Worm (Caenorhabditis elegans) whole organism, L2 larva: ENCODE results near the gene oac-29.

Experiments
- C34F6.9 ChIP-seq: fragments of 150-350 bp; optimal IDR thresholded peaks from 2 replicates; lab custom pipeline; 2014; ENCODE audit warnings: missing biosample characterization, missing genetic modification characterization
- F13H6.1 ChIP-seq: sonication (generic microtip); optimal IDR thresholded peaks from 2 replicates; lab custom pipeline; 2016; ENCODE audit warnings: missing genetic modification characterization, missing compliant biosample characterization
- Y55F3AM.14 ChIP-seq: fragments of 200-800 bp; sonication (Bioruptor generic); optimal IDR thresholded peaks from 2 replicates; lab custom pipeline; 2018; ENCODE audit warnings: mild to moderate bottlenecking, missing genetic modification characterization, missing compliant biosample characterization
- ZK546.5 ChIP-seq: sonication (generic microtip); optimal IDR thresholded peaks from 2 replicates; lab custom pipeline; 2017; ENCODE audit warnings: missing biosample characterization, missing genetic modification characterization
- alr-1 ChIP-seq: fragments of 150-350 bp; optimal IDR thresholded peaks from 2 replicates; lab custom pipeline; 2014; ENCODE audit warnings: missing biosample characterization, missing genetic modification characterization
- aly-2 ChIP-seq: fragments of 150-350 bp; optimal IDR thresholded peaks from 2 replicates; lab custom pipeline; 2014; ENCODE audit warnings: missing biosample characterization, missing genetic modification characterization
- ama-1 ChIP-seq: fragments of 150-350 bp; optimal IDR thresholded peaks from 2 replicates; lab custom pipeline; 2018; ENCODE audit warnings: inconsistent platforms
- blmp-1 ChIP-seq: sonication (generic microtip); optimal IDR thresholded peaks from 2 replicates; lab custom pipeline; 2017; ENCODE audit warnings: missing genetic modification characterization, mild to moderate bottlenecking, missing compliant biosample characterization, antibody characterized with exemption, moderate library complexity; ENCODE audit not compliant: insufficient read depth
- ceh-16 ChIP-seq: fragments of 150-350 bp; optimal IDR thresholded peaks from 2 replicates; lab custom pipeline; 2014; ENCODE audit warnings: missing biosample characterization, missing genetic modification characterization
- ceh-82 ChIP-seq: fragments of 150-350 bp; optimal IDR thresholded peaks from 2 replicates; lab custom pipeline; 2014; ENCODE audit warnings: missing biosample characterization, missing genetic modification characterization
- crh-2 ChIP-seq: sonication (generic microtip); optimal IDR thresholded peaks from 2 replicates; lab custom pipeline; 2017; ENCODE audit warnings: missing biosample characterization, missing genetic modification characterization
- dmd-4 ChIP-seq: sonication (generic microtip); optimal IDR thresholded peaks from 2 replicates; lab custom pipeline; 2017; ENCODE audit warnings: missing biosample characterization, missing genetic modification characterization
- egl-27 ChIP-seq: sonication (generic microtip); optimal IDR thresholded peaks from 3 replicates; lab custom pipeline; 2017; ENCODE audit warnings: missing biosample characterization, missing genetic modification reagents, missing genetic modification characterization
- elt-1 ChIP-seq: fragments of 150-350 bp; optimal IDR thresholded peaks from 2 replicates; lab custom pipeline; 2014; ENCODE audit warnings: missing biosample characterization, missing genetic modification characterization
- elt-3 ChIP-seq: sonication (generic microtip); optimal IDR thresholded peaks from 2 replicates; lab custom pipeline; 2017; ENCODE audit warnings: missing biosample characterization, missing genetic modification characterization
- fos-1 ChIP-seq: fragments of 150-350 bp; optimal IDR thresholded peaks from 2 replicates; lab custom pipeline; 2014; ENCODE audit warnings: missing biosample characterization, missing genetic modification characterization
- gmeb-1 ChIP-seq: fragments of 150-350 bp; optimal IDR thresholded peaks from 2 replicates; lab custom pipeline; 2014; ENCODE audit warnings: missing biosample characterization, missing genetic modification characterization
- lin-11 ChIP-seq: fragments of 150-350 bp; sonication (generic microtip); optimal IDR thresholded peaks from 2 replicates; lab custom pipeline; 2014; ENCODE audit warnings: missing biosample characterization, missing genetic modification characterization, inconsistent platforms, mixed read lengths
- lin-13 ChIP-seq: fragments of 150-350 bp; optimal IDR thresholded peaks from 2 replicates; lab custom pipeline; 2014; ENCODE audit warnings: missing biosample characterization, missing genetic modification reagents, missing genetic modification characterization
- lin-39 ChIP-seq: fragments of 150-350 bp; optimal IDR thresholded peaks from 2 replicates; lab custom pipeline; 2014; ENCODE audit warnings: missing biosample characterization, missing genetic modification reagents, missing genetic modification characterization
- lsy-2 ChIP-seq, 2 experiments: fragments of 150-350 bp in 1 of 2; sonication (generic microtip) in 1 of 2; optimal IDR thresholded peaks; 2 replicates each; lab custom pipeline; 2014 to 2017; ENCODE audit warnings: missing biosample characterization in 2 of 2, missing genetic modification characterization in 2 of 2
- mab-5 ChIP-seq: fragments of 150-350 bp; optimal IDR thresholded peaks from 2 replicates; lab custom pipeline; 2014; ENCODE audit warnings: missing biosample characterization, missing genetic modification characterization
- mbf-1 ChIP-seq: sonication (generic microtip); optimal IDR thresholded peaks from 2 replicates; lab custom pipeline; 2017; ENCODE audit warnings: missing biosample characterization, missing genetic modification characterization
- mdl-1 ChIP-seq, 2 experiments: fragments of 150-350 bp in 1 of 2; sonication (generic microtip) in 1 of 2; optimal IDR thresholded peaks; 2 replicates each; lab custom pipeline; 2017; ENCODE audit warnings: missing biosample characterization in 2 of 2, missing genetic modification characterization in 2 of 2
- nhr-10 ChIP-seq: sonication (generic microtip); optimal IDR thresholded peaks from 2 replicates; lab custom pipeline; 2017; ENCODE audit warnings: missing biosample characterization, missing genetic modification characterization
- nhr-11 ChIP-seq: fragments of 150-350 bp; optimal IDR thresholded peaks from 2 replicates; lab custom pipeline; 2014; ENCODE audit warnings: missing biosample characterization, missing genetic modification characterization
- nhr-12 ChIP-seq: fragments of 150-350 bp; optimal IDR thresholded peaks from 2 replicates; lab custom pipeline; 2014; ENCODE audit warnings: missing biosample characterization, missing genetic modification characterization
- nhr-129 ChIP-seq: fragments of 150-350 bp; optimal IDR thresholded peaks from 2 replicates; lab custom pipeline; 2014; ENCODE audit warnings: missing biosample characterization, missing genetic modification characterization
- nhr-21 ChIP-seq: fragments of 150-350 bp; optimal IDR thresholded peaks from 2 replicates; lab custom pipeline; 2014; ENCODE audit warnings: missing biosample characterization, missing genetic modification characterization
- nhr-23 ChIP-seq: fragments of 150-350 bp; optimal IDR thresholded peaks from 2 replicates; lab custom pipeline; 2014; ENCODE audit warnings: missing biosample characterization, missing genetic modification reagents, missing genetic modification characterization
- nhr-237 ChIP-seq: fragments of 150-350 bp; optimal IDR thresholded peaks from 2 replicates; lab custom pipeline; 2014; ENCODE audit warnings: missing biosample characterization, missing genetic modification characterization
- nhr-25 ChIP-seq: fragments of 150-350 bp; sonication (generic microtip); optimal IDR thresholded peaks from 3 replicates; lab custom pipeline; 2014; ENCODE audit warnings: missing biosample characterization, missing genetic modification characterization
- nhr-77 ChIP-seq: fragments of 150-350 bp; optimal IDR thresholded peaks from 2 replicates; lab custom pipeline; 2014; ENCODE audit warnings: missing biosample characterization, missing genetic modification characterization
- peb-1 ChIP-seq: fragments of 150-350 bp; optimal IDR thresholded peaks from 2 replicates; lab custom pipeline; 2014; ENCODE audit warnings: missing biosample characterization, missing genetic modification characterization
- sem-4 ChIP-seq: fragments of 150-350 bp; optimal IDR thresholded peaks from 2 replicates; lab custom pipeline; 2014; ENCODE audit warnings: missing biosample characterization, missing genetic modification reagents, missing genetic modification characterization
- skn-1 ChIP-seq: sonication (generic microtip); optimal IDR thresholded peaks from 2 replicates; lab custom pipeline; 2017; ENCODE audit warnings: missing biosample characterization, missing genetic modification characterization
- sma-3 ChIP-seq: sonication (generic microtip); optimal IDR thresholded peaks from 2 replicates; lab custom pipeline; 2016; ENCODE audit warnings: missing genetic modification reagents, missing genetic modification characterization, missing compliant biosample characterization
- sma-9 ChIP-seq, 2 experiments: fragments of 150-350 bp in 1 of 2; sonication (generic microtip) in 1 of 2; optimal IDR thresholded peaks; 2 replicates each; lab custom pipeline; 2014 to 2016; ENCODE audit warnings: missing genetic modification characterization in 2 of 2, mild to moderate bottlenecking in 1 of 2, missing biosample characterization in 1 of 2, missing compliant biosample characterization in 1 of 2, missing genetic modification reagents in 1 of 2, moderate library complexity in 1 of 2
- snpc-4 ChIP-seq: fragments of 150-350 bp; optimal IDR thresholded peaks from 2 replicates; lab custom pipeline; 2014; ENCODE audit warnings: missing biosample characterization, missing genetic modification characterization
- unc-39 ChIP-seq: fragments of 150-350 bp; optimal IDR thresholded peaks from 2 replicates; lab custom pipeline; 2014; ENCODE audit warnings: missing biosample characterization, missing genetic modification characterization
- unc-55 ChIP-seq: fragments of 150-350 bp; sonication (generic microtip); optimal IDR thresholded peaks from 3 replicates; lab custom pipeline; 2014; ENCODE audit warnings: missing biosample characterization, missing genetic modification reagents, missing genetic modification characterization
- unc-62 ChIP-seq: fragments of 150-350 bp; optimal IDR thresholded peaks from 2 replicates; lab custom pipeline; 2014; ENCODE audit warnings: missing biosample characterization, missing genetic modification reagents, missing genetic modification characterization
- zag-1 ChIP-seq: fragments of 150-350 bp; optimal IDR thresholded peaks from 2 replicates; lab custom pipeline; 2014; ENCODE audit warnings: missing biosample characterization, missing genetic modification characterization
- ztf-1 ChIP-seq: fragments of 200-800 bp; sonication (Bioruptor generic); conservative IDR thresholded peaks from 2 replicates; pipeline ENCODE4 v1.3.6; 2022; ENCODE audit warnings: missing genetic modification characterization, missing compliant biosample characterization
- ztf-11 ChIP-seq: sonication (generic microtip); optimal IDR thresholded peaks from 2 replicates; lab custom pipeline; 2017; ENCODE audit warnings: missing biosample characterization, missing genetic modification characterization
- ztf-4 ChIP-seq: fragments of 150-350 bp; optimal IDR thresholded peaks from 2 replicates; lab custom pipeline; 2014; ENCODE audit warnings: missing biosample characterization, missing genetic modification characterization

oac-29 gene

DNA sequence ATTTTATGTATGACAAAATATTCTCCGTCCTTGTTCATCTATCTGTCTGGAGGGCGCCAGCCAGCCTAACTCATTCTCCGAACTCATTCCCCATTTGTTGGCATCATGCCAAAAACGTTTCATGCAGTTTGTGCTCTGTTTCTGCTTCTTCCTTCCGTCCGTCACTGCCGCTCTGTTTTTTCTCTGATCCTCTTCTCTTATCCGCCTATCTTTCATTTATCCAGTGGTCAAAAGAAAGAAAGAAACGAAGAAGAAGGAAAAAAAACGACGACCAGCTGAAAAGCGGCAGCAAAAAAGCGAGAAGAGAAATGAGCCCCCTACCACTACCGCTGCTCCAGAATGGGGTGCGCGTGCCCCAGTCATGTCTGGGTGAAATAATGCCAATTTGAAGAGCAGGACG lies 27.5 kb upstream of the oac-29 start:
- TF ChIP-seq Y55F3AM.14 (GFP tag; lab: Kevin White, UChicago) (peak; percentile 43), lsy-2 (tag; optimal IDR thresholded peaks at IDR 0.05; lab: Kevin White, UChicago) (peak in 1 of 2 experiments; percentile 29), sem-4 (tag; lab: Kevin White, UChicago) (peak; percentile 36), dmd-4 (tag; lab: Kevin White, UChicago) (no peak), zag-1 (peak; percentile 80), mdl-1 (tag; optimal IDR thresholded peaks at IDR 0.05; lab: Kevin White, UChicago) (no peak), nhr-10 (tag; lab: Kevin White, UChicago) (no peak), elt-1 (tag; lab: Kevin White, UChicago) (no peak), nhr-129 (tag; lab: Kevin White, UChicago) (peak; percentile 40), sma-9 (GFP tag; optimal IDR thresholded peaks at IDR 0.05; lab: Kevin White, UChicago) (peak; percentile 43), sma-9 (tag; optimal IDR thresholded peaks at IDR 0.05; lab: Kevin White, UChicago) (no peak), C34F6.9 (tag; lab: Kevin White, UChicago) (peak; percentile 51), ztf-4 (tag; lab: Kevin White, UChicago) (no peak), F13H6.1 (tag; lab: Kevin White, UChicago) (peak; percentile 57), ceh-82 (no peak), fos-1 (tag; lab: Kevin White, UChicago) (no peak), ZK546.5 (tag; lab: Kevin White, UChicago) (no peak), snpc-4 (tag; lab: Kevin White, UChicago) (peak; percentile 6), unc-55 (peak; percentile 40), unc-39 (tag; lab: Kevin White, UChicago) (no peak), ceh-16 (tag; lab: Kevin White, UChicago) (no peak)
- TF ChIP-seq, all 48 proteins: peak for 10

DNA sequence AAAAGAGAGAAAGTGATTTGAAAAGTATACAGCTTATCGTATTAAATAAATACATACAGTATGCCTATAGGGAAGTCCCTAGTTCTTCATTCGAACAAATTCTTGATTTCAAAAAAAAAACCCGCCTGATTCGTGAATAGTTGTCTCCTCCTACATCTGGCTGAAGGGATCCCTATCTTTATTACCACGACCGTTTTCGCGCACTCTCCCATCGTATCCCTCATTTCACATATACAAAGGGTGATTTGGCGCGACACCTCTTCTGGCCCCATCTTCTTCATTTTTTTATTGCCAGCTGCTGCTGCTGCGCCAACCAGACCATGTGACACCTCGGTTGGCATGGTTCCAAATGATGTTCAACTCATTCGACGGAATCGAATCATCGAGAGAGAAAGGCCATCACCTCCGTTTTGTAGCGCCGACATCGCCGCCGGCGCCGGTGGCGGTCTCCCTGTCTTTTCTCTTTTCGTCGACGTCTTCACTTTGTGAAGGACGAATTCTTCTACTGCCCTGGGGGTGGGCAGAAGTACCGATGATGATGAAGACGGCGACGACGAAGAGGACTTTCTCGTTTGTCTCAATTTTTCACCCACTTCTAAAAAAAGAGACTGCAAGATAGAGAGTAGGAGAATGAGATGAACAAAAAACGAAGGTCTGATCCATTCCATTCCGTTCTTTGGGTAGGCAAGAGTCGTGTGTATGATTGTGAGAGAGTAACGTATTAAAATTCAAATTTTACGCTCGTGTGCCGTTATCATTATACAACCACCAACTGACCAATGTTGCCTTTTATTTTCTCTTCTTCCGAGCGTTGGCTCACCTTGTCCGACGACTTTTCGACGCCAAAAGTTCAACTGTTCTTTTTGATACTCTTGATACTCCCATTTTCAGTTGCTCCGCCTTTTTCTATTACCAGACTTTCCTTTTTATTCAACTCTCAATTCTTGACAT lies 26.9 kb upstream of the oac-29 start:
- TF ChIP-seq dmd-4 (tag; lab: Kevin White, UChicago) = no peak
- TF ChIP-seq sem-4 (tag; lab: Kevin White, UChicago) = peak; percentile 76
- peak in 1 of 2 experiments; percentile 21 for TF ChIP-seq lsy-2 (tag; optimal IDR thresholded peaks at IDR 0.05; lab: Kevin White, UChicago)
- TF ChIP-seq sma-3 = peak; percentile 82
- TF ChIP-seq nhr-237 (tag; lab: Kevin White, UChicago) = no peak
- TF ChIP-seq lin-39 (tag; lab: Kevin White, UChicago) = no peak
- TF ChIP-seq F13H6.1 (tag; lab: Kevin White, UChicago) = peak; percentile 54
- TF ChIP-seq unc-55 = no peak
- peak in 1 of 2 experiments; percentile 20 for TF ChIP-seq mdl-1 (tag; optimal IDR thresholded peaks at IDR 0.05; lab: Kevin White, UChicago)
- TF ChIP-seq ama-1 (lab: Kevin White, UChicago) = no peak
- TF ChIP-seq ceh-82 = no peak
- no peak for TF ChIP-seq nhr-77 (tag; lab: Kevin White, UChicago)
- TF ChIP-seq nhr-23 (tag; lab: Kevin White, UChicago) = no peak
- no peak for TF ChIP-seq ZK546.5 (tag; lab: Kevin White, UChicago)
- TF ChIP-seq ceh-16 (tag; lab: Kevin White, UChicago) = peak; percentile 43
- no peak for TF ChIP-seq elt-1 (tag; lab: Kevin White, UChicago)
- TF ChIP-seq unc-39 (tag; lab: Kevin White, UChicago) = no peak
- no peak for TF ChIP-seq nhr-11 (tag; lab: Kevin White, UChicago)
- peak; percentile 65 for TF ChIP-seq egl-27
- no peak for TF ChIP-seq ztf-11 (tag; lab: Kevin White, UChicago)
- no peak for TF ChIP-seq nhr-10 (tag; lab: Kevin White, UChicago)
- no peak for TF ChIP-seq mbf-1 (tag; lab: Kevin White, UChicago)
- no peak for TF ChIP-seq mab-5 (tag; lab: Kevin White, UChicago)
- TF ChIP-seq Y55F3AM.14 (GFP tag; lab: Kevin White, UChicago) = peak; percentile 66
- peak; percentile 93 for TF ChIP-seq nhr-25 (tag; lab: Kevin White, UChicago)
- TF ChIP-seq zag-1 = no peak
- no peak for TF ChIP-seq alr-1 (tag; lab: Kevin White, UChicago)
- TF ChIP-seq lin-13 (GFP tag; lab: Kevin White, UChicago) = no peak
- TF ChIP-seq blmp-1 (tag; lab: Kevin White, UChicago) = peak; percentile 91
- TF ChIP-seq fos-1 (tag; lab: Kevin White, UChicago) = no peak
- no peak for TF ChIP-seq aly-2 (tag; lab: Kevin White, UChicago)
- TF ChIP-seq crh-2 = no peak
- TF ChIP-seq lin-11 (tag; lab: Kevin White, UChicago) = no peak
- no peak for TF ChIP-seq snpc-4 (tag; lab: Kevin White, UChicago)
- TF ChIP-seq nhr-21 (tag; lab: Kevin White, UChicago) = peak; percentile 56
- TF ChIP-seq nhr-12 (tag; lab: Kevin White, UChicago) = no peak
- no peak for TF ChIP-seq peb-1 (tag; lab: Kevin White, UChicago)
- TF ChIP-seq C34F6.9 (tag; lab: Kevin White, UChicago) = no peak
- TF ChIP-seq ztf-1 = no peak
- peak; percentile 35 for TF ChIP-seq nhr-129 (tag; lab: Kevin White, UChicago)
- no peak for TF ChIP-seq unc-62 (GFP tag; lab: Kevin White, UChicago)
- peak; percentile 81 for TF ChIP-seq sma-9 (GFP tag; optimal IDR thresholded peaks at IDR 0.05; lab: Kevin White, UChicago)
- TF ChIP-seq sma-9 (tag; optimal IDR thresholded peaks at IDR 0.05; lab: Kevin White, UChicago) = no peak
- TF ChIP-seq ztf-4 (tag; lab: Kevin White, UChicago) = no peak
- TF ChIP-seq elt-3 (tag; lab: Kevin White, UChicago) = no peak
- no peak for TF ChIP-seq gmeb-1 (tag; lab: Kevin White, UChicago)
- no peak for TF ChIP-seq skn-1
